Fruit fly (Drosophila melanogaster) whole organism, pupa: Measurements from ENCODE around the gene CG42792.

ENCODE experiments used
- CG10348 ChIP-seq: fragments of 200-800 bp; sonication (Bioruptor generic); IDR thresholded peaks from 2 replicates; pipeline ENCODE4 v1.3.6; 2022; ENCODE audit warnings: missing biosample characterization, missing genetic modification characterization
- CG12605 ChIP-seq: fragments of 200-800 bp; sonication (Bioruptor generic); IDR thresholded peaks from 2 replicates; pipeline ENCODE4 v1.3.6; 2022; ENCODE audit warnings: missing biosample characterization, missing genetic modification characterization
- CG13204 ChIP-seq: fragments of 200-800 bp; sonication (Bioruptor generic); optimal IDR thresholded peaks from 2 replicates; lab custom pipeline; 2018; ENCODE audit warnings: missing biosample characterization, mild to moderate bottlenecking, missing genetic modification characterization, moderate library complexity
- CG14655 ChIP-seq: fragments of 200-800 bp; sonication (Bioruptor generic); optimal IDR thresholded peaks from 3 replicates; lab custom pipeline; 2017; ENCODE audit warnings: mild to moderate bottlenecking, missing biosample characterization, missing genetic modification reagents, missing genetic modification characterization
- CG15710 ChIP-seq: fragments of 200-800 bp; sonication (Bioruptor generic); optimal IDR thresholded peaks from 2 replicates; lab custom pipeline; 2018; ENCODE audit warnings: missing biosample characterization, mild to moderate bottlenecking, missing genetic modification characterization, moderate library complexity
- CG17806 ChIP-seq: fragments of 200-800 bp; sonication (Bioruptor generic); optimal IDR thresholded peaks from 2 replicates; lab custom pipeline; 2018; ENCODE audit warnings: missing biosample characterization, mild to moderate bottlenecking, missing genetic modification characterization, moderate library complexity
- CG32121 ChIP-seq: fragments of 200-800 bp; sonication (Bioruptor generic); IDR thresholded peaks from 2 replicates; pipeline ENCODE4 v1.3.6; 2022; ENCODE audit warnings: missing biosample characterization, missing genetic modification characterization
- CG34367 ChIP-seq: fragments of 200-800 bp; sonication (Bioruptor generic); optimal IDR thresholded peaks from 2 replicates; lab custom pipeline; 2018; ENCODE audit warnings: missing biosample characterization, mild to moderate bottlenecking, missing genetic modification characterization
- CG4496 ChIP-seq: fragments of 200-800 bp; sonication (Bioruptor generic); IDR thresholded peaks from 3 replicates; pipeline ENCODE4 v1.3.6; 2022; ENCODE audit warnings: missing biosample characterization, missing genetic modification characterization
- CG8159 ChIP-seq: fragments of 200-800 bp; sonication (Bioruptor generic); optimal IDR thresholded peaks from 3 replicates; lab custom pipeline; 2018; ENCODE audit warnings: missing biosample characterization, mild to moderate bottlenecking, missing genetic modification characterization, moderate library complexity
- CG8301 ChIP-seq: fragments of 200-800 bp; sonication (Bioruptor generic); optimal IDR thresholded peaks from 2 replicates; lab custom pipeline; 2018; ENCODE audit warnings: missing biosample characterization, mild to moderate bottlenecking, missing genetic modification characterization
- CG9948 ChIP-seq: fragments of 200-800 bp; sonication (Bioruptor generic); optimal IDR thresholded peaks from 2 replicates; lab custom pipeline; 2018; ENCODE audit warnings: missing biosample characterization, mild to moderate bottlenecking, missing genetic modification characterization, moderate library complexity
- D1 ChIP-seq: fragments of 200-800 bp; sonication (Bioruptor generic); optimal IDR thresholded peaks from 2 replicates; lab custom pipeline; 2018; ENCODE audit warnings: missing biosample characterization, mild to moderate bottlenecking, missing genetic modification characterization, moderate library complexity
- EcR ChIP-seq: fragments of 200-800 bp; sonication (Bioruptor generic); optimal IDR thresholded peaks from 3 replicates; lab custom pipeline; 2019; ENCODE audit warnings: missing biosample characterization, missing genetic modification characterization, mild to moderate bottlenecking, moderate library complexity, missing genetic modification reagents
- Ets98B ChIP-seq: fragments of 200-800 bp; sonication (Bioruptor generic); IDR thresholded peaks from 2 replicates; pipeline ENCODE4 v1.3.6; 2022; ENCODE audit warnings: missing biosample characterization, missing genetic modification characterization
- Pif1A ChIP-seq: fragments of 200-800 bp; sonication (Bioruptor generic); optimal IDR thresholded peaks from 3 replicates; lab custom pipeline; 2016; ENCODE audit warnings: missing biosample characterization, missing genetic modification characterization
- Pif1B ChIP-seq: fragments of 200-800 bp; sonication (Bioruptor generic); optimal IDR thresholded peaks from 3 replicates; lab custom pipeline; 2016; ENCODE audit warnings: missing biosample characterization, missing genetic modification characterization
- Snoo ChIP-seq: fragments of 200-800 bp; sonication (Bioruptor generic); optimal IDR thresholded peaks from 3 replicates; lab custom pipeline; 2017; ENCODE audit warnings: missing biosample characterization, mild to moderate bottlenecking, missing genetic modification characterization, inconsistent platforms
- fd96Ca ChIP-seq: fragments of 200-800 bp; sonication (Bioruptor generic); IDR thresholded peaks from 3 replicates; pipeline ENCODE4 v1.3.6; 2022; ENCODE audit warnings: missing biosample characterization, missing genetic modification characterization
- gl ChIP-seq: fragments of 200-800 bp; sonication (Bioruptor generic); optimal IDR thresholded peaks from 2 replicates; lab custom pipeline; 2018; ENCODE audit warnings: missing biosample characterization, mild to moderate bottlenecking, missing genetic modification characterization
- rn ChIP-seq: fragments of 200-800 bp; sonication (Bioruptor generic); IDR thresholded peaks from 2 replicates; pipeline ENCODE4 v1.3.6; 2022; ENCODE audit warnings: missing biosample characterization, missing genetic modification characterization

The CG42792 gene

dm6 chr2L:15865361-15865760 is at the start of gene CG42792:
CG42792 (minus strand) TSS chr2L:15865461.
- TF ChIP-seq CG8159 (tag; lab: Kevin White, UChicago) (no peak), CG32121 (GFP tag; lab: Robert Waterston, UW) (no peak), CG34367 (tag; lab: Kevin White, UChicago) (no peak), CG15710 (no peak), CG17806 (tag; lab: Kevin White, UChicago) (no peak)

dm6 chr2L:15913674-15914037 is 48.4 kb upstream of the CG42792 start:
- TF ChIP-seq fd96Ca: no peak
- TF ChIP-seq D1 (tag; lab: Kevin White, UChicago): no peak
- TF ChIP-seq rn (GFP tag; lab: Robert Waterston, UW): no peak
- TF ChIP-seq CG4496 (GFP tag; lab: Robert Waterston, UW): no peak
- TF ChIP-seq Pif1A: no peak
- no peak for TF ChIP-seq CG32121 (GFP tag; lab: Robert Waterston, UW)
- TF ChIP-seq gl (tag; lab: Kevin White, UChicago): no peak
- TF ChIP-seq CG13204 (GFP tag; lab: Kevin White, UChicago): no peak
- no peak for TF ChIP-seq CG17806 (tag; lab: Kevin White, UChicago)
- no peak for TF ChIP-seq Ets98B (GFP tag; lab: Robert Waterston, UW)
- TF ChIP-seq CG14655: no peak
- no peak for TF ChIP-seq CG15710
- TF ChIP-seq CG12605 (GFP tag; lab: Robert Waterston, UW): no peak
- TF ChIP-seq Snoo (tag; lab: Kevin White, UChicago): no peak
- no peak for TF ChIP-seq EcR (GFP tag; lab: Kevin White, UChicago)

dm6 chr2L:15912901-15913673 is 47.8 kb upstream of the CG42792 start:
- TF ChIP-seq CG32121 (GFP tag; lab: Robert Waterston, UW): peak; percentile 53
- peak; percentile 72 for TF ChIP-seq EcR (GFP tag; lab: Kevin White, UChicago)
- TF ChIP-seq CG15710: no peak
- TF ChIP-seq Snoo (tag; lab: Kevin White, UChicago): peak; percentile 10
- TF ChIP-seq CG9948: peak; percentile 2
- TF ChIP-seq Pif1A: no peak
- TF ChIP-seq CG8159 (tag; lab: Kevin White, UChicago): peak; percentile 23

dm6 chr2L:15912008-15912900 is 47.0 kb upstream of the CG42792 start:
- TF ChIP-seq Pif1A (peak; percentile 30), D1 (tag; lab: Kevin White, UChicago) (no peak), CG15710 (peak; percentile 73), Snoo (tag; lab: Kevin White, UChicago) (peak; percentile 64), CG13204 (GFP tag; lab: Kevin White, UChicago) (no peak), Ets98B (GFP tag; lab: Robert Waterston, UW) (peak; percentile 60; the same call in 1 of the 2 replicates), CG8159 (tag; lab: Kevin White, UChicago) (peak; percentile 74), gl (tag; lab: Kevin White, UChicago) (no peak), CG8301 (peak; percentile 66), CG10348 (GFP tag; lab: Robert Waterston, UW) (peak; percentile 73), CG14655 (peak; percentile 53), CG32121 (GFP tag; lab: Robert Waterston, UW) (peak; percentile 90), CG4496 (GFP tag; lab: Robert Waterston, UW) (peak; percentile 66), CG9948 (peak; percentile 69), CG34367 (tag; lab: Kevin White, UChicago) (peak; percentile 60), rn (GFP tag; lab: Robert Waterston, UW) (no peak), fd96Ca (peak; percentile 53; the same call in 2 of the 3 replicates), Pif1B (GFP tag; lab: Kevin White, UChicago) (peak; percentile 20), CG17806 (tag; lab: Kevin White, UChicago) (peak; percentile 54), CG12605 (GFP tag; lab: Robert Waterston, UW) (no peak), EcR (GFP tag; lab: Kevin White, UChicago) (no peak)

- TF ChIP-seq EcR (GFP tag; lab: Kevin White, UChicago) (peak; percentile 100), CG13204 (GFP tag; lab: Kevin White, UChicago) (peak; percentile 60), CG32121 (GFP tag; lab: Robert Waterston, UW) (no peak)
- TF ChIP-seq, all 21 proteins: peak for 2
Observed at dm6 chr2L:15911591-15912007, 46.3 kb upstream of the CG42792 start.
